Worm (Caenorhabditis elegans) whole organism, young adult: ENCODE measurements around the gene F53H1.3.
A peak's percentile ranks its signal among the peaks of the same experiment; 100 is the strongest.

Experiments
- B0019.2 ChIP-seq: fragments of 200-800 bp; sonication (Bioruptor generic); conservative IDR thresholded peaks from 2 replicates; pipeline ENCODE4 v1.3.6; 2022; ENCODE audit warnings: missing genetic modification reagents, missing genetic modification characterization, missing compliant biosample characterization
- B0261.1 ChIP-seq: sonication (generic microtip); optimal IDR thresholded peaks from 2 replicates; lab custom pipeline; 2016; ENCODE audit warnings: mild to moderate bottlenecking, missing genetic modification characterization, moderate library complexity, missing compliant biosample characterization
- D2030.7 ChIP-seq: fragments of 200-800 bp; sonication (Bioruptor generic); IDR thresholded peaks from 2 replicates; pipeline ENCODE4 v1.3.6; 2022; ENCODE audit warnings: missing genetic modification reagents, missing genetic modification characterization, missing compliant biosample characterization
- F10E7.11 ChIP-seq: sonication (generic microtip); optimal IDR thresholded peaks from 2 replicates; lab custom pipeline; 2017; ENCODE audit warnings: mild to moderate bottlenecking, missing genetic modification characterization, moderate library complexity, missing compliant biosample characterization
- F22D6.2 ChIP-seq: sonication (generic microtip); optimal IDR thresholded peaks from 2 replicates; lab custom pipeline; 2016; ENCODE audit warnings: mild to moderate bottlenecking, missing genetic modification characterization, missing compliant biosample characterization
- F37B4.10 ChIP-seq: fragments of 200-800 bp; sonication (Bioruptor generic); IDR thresholded peaks from 2 replicates; pipeline ENCODE4 v1.3.6; 2022; ENCODE audit warnings: missing genetic modification characterization, missing compliant biosample characterization
- K12H6.12 ChIP-seq: fragments of 200-800 bp; sonication (Bioruptor generic); optimal IDR thresholded peaks from 2 replicates; lab custom pipeline; 2018; ENCODE audit warnings: mild to moderate bottlenecking, missing genetic modification characterization, missing compliant biosample characterization
- Y56A3A.18 ChIP-seq: fragments of 200-800 bp; sonication (Bioruptor generic); IDR thresholded peaks from 2 replicates; pipeline ENCODE4 v1.3.6; 2022; ENCODE audit warnings: missing genetic modification reagents, missing genetic modification characterization, missing compliant biosample characterization
- Y95B8A.8 ChIP-seq: fragments of 200-800 bp; sonication (Bioruptor generic); IDR thresholded peaks from 2 replicates; pipeline ENCODE4 v1.3.6; 2022; ENCODE audit warnings: missing genetic modification reagents, missing genetic modification characterization, missing compliant biosample characterization
- atf-7 ChIP-seq: sonication (generic microtip); optimal IDR thresholded peaks from 2 replicates; lab custom pipeline; 2017; ENCODE audit warnings: mild to moderate bottlenecking, missing genetic modification characterization, missing compliant biosample characterization
- ccch-3 ChIP-seq: fragments of 200-800 bp; sonication (Bioruptor generic); optimal IDR thresholded peaks from 2 replicates; lab custom pipeline; 2018; ENCODE audit warnings: mild to moderate bottlenecking, missing genetic modification characterization, missing compliant biosample characterization
- cebp-1 ChIP-seq, 2 experiments: fragments of 200-800 bp in 1 of 2; sonication (Bioruptor generic) in 1 of 2; sonication (generic microtip) in 1 of 2; IDR thresholded peaks in 1 of 2; optimal IDR thresholded peaks in 1 of 2; 2 replicates each; pipeline versions ENCODE4 v1.3.6 to Lab custom; 2017 to 2022; ENCODE audit warnings: missing compliant biosample characterization in 2 of 2, missing genetic modification characterization in 2 of 2, mild to moderate bottlenecking in 1 of 2, missing genetic modification reagents in 1 of 2, moderate library complexity in 1 of 2
- ceh-27 ChIP-seq: fragments of 200-800 bp; sonication (Bioruptor generic); optimal IDR thresholded peaks from 2 replicates; lab custom pipeline; 2018; ENCODE audit warnings: mild to moderate bottlenecking, missing genetic modification characterization, moderate library complexity, missing compliant biosample characterization
- ceh-91 ChIP-seq: fragments of 200-800 bp; sonication (Bioruptor generic); IDR thresholded peaks from 2 replicates; pipeline ENCODE4 v1.3.6; 2022; ENCODE audit warnings: missing genetic modification reagents, missing genetic modification characterization, missing compliant biosample characterization
- dpl-1 ChIP-seq: fragments of 150-350 bp; optimal IDR thresholded peaks from 2 replicates; lab custom pipeline; 2014; ENCODE audit warnings: missing biosample characterization, missing genetic modification reagents, missing genetic modification characterization
- egrh-3 ChIP-seq: fragments of 200-800 bp; sonication (Bioruptor generic); IDR thresholded peaks from 2 replicates; pipeline ENCODE4 v1.3.6; 2022; ENCODE audit warnings: missing genetic modification reagents, missing genetic modification characterization, missing compliant biosample characterization
- him-1 ChIP-seq: sonication (generic microtip); optimal IDR thresholded peaks from 2 replicates; lab custom pipeline; 2016; ENCODE audit warnings: missing genotype, missing genetic modification reagents, missing genetic modification characterization, missing compliant biosample characterization
- hmg-1.2 ChIP-seq: fragments of 200-800 bp; sonication (Bioruptor generic); IDR thresholded peaks from 2 replicates; pipeline ENCODE4 v1.3.6; 2022; ENCODE audit warnings: missing genetic modification reagents, missing genetic modification characterization, missing compliant biosample characterization
- hsf-1 ChIP-seq: fragments of 200-800 bp; sonication (Bioruptor generic); IDR thresholded peaks from 2 replicates; pipeline ENCODE4 v1.3.6; 2022; ENCODE audit warnings: missing genetic modification reagents, missing genetic modification characterization, missing compliant biosample characterization
- let-607 ChIP-seq, 2 experiments: fragments of 200-800 bp in 1 of 2; sonication (Bioruptor generic) in 1 of 2; sonication (generic microtip) in 1 of 2; optimal IDR thresholded peaks; 2 replicates each; lab custom pipeline; 2016 to 2018; ENCODE audit warnings: mild to moderate bottlenecking in 2 of 2, missing compliant biosample characterization in 2 of 2, missing genetic modification characterization in 2 of 2, moderate library complexity in 2 of 2, missing genotype in 1 of 2
- lsl-1 ChIP-seq: fragments of 200-800 bp; sonication (Bioruptor generic); optimal IDR thresholded peaks from 2 replicates; lab custom pipeline; 2018; ENCODE audit warnings: mild to moderate bottlenecking, missing genetic modification characterization, moderate library complexity, missing compliant biosample characterization
- lsy-27 ChIP-seq: sonication (generic microtip); optimal IDR thresholded peaks from 2 replicates; lab custom pipeline; 2017; ENCODE audit warnings: missing genetic modification characterization, mild to moderate bottlenecking, missing compliant biosample characterization, antibody characterized with exemption, missing genotype, borderline replicate concordance; ENCODE audit not compliant: insufficient read depth
- nfya-2 ChIP-seq: fragments of 200-800 bp; sonication (Bioruptor generic); IDR thresholded peaks from 2 replicates; pipeline ENCODE4 v1.3.6; 2022; ENCODE audit warnings: missing genetic modification reagents, missing genetic modification characterization, missing compliant biosample characterization
- nhr-120 ChIP-seq: fragments of 200-800 bp; sonication (Bioruptor generic); IDR thresholded peaks from 2 replicates; pipeline ENCODE4 v1.3.6; 2022; ENCODE audit warnings: missing genetic modification characterization, missing compliant biosample characterization
- pbrm-1 ChIP-seq: fragments of 200-800 bp; sonication (Bioruptor generic); IDR thresholded peaks from 2 replicates; pipeline ENCODE4 v1.3.6; 2022; ENCODE audit warnings: missing genetic modification reagents, missing genetic modification characterization, missing compliant biosample characterization
- rpc-1 ChIP-seq, 2 experiments: fragments of 150-350 bp in 1 of 2; sonication (generic microtip) in 1 of 2; optimal IDR thresholded peaks; 2 replicates each; lab custom pipeline; 2014 to 2018; ENCODE audit warnings: missing biosample characterization in 1 of 2, missing genetic modification characterization in 1 of 2, missing genetic modification reagents in 1 of 2, missing genotype in 1 of 2
- snpc-1.3 ChIP-seq: sonication (generic microtip); optimal IDR thresholded peaks from 2 replicates; lab custom pipeline; 2017; ENCODE audit warnings: missing genetic modification characterization, mild to moderate bottlenecking, missing compliant biosample characterization, antibody characterized with exemption, moderate library complexity, missing genotype, missing genetic modification reagents; ENCODE audit not compliant: insufficient read depth
- tbp1 ChIP-seq: fragments of 200-800 bp; sonication (Bioruptor generic); optimal IDR thresholded peaks from 2 replicates; lab custom pipeline; 2018; ENCODE audit warnings: mild to moderate bottlenecking, missing genetic modification characterization, missing compliant biosample characterization
- unc-62 ChIP-seq: fragments of 150-350 bp; optimal IDR thresholded peaks from 2 replicates; lab custom pipeline; 2014; ENCODE audit warnings: missing biosample characterization, missing genetic modification reagents, missing genetic modification characterization
- zfh-2 ChIP-seq: fragments of 200-800 bp; sonication (Bioruptor generic); conservative IDR thresholded peaks from 2 replicates; pipeline ENCODE4 v1.3.6; 2022; ENCODE audit warnings: missing genetic modification reagents, missing genetic modification characterization, missing compliant biosample characterization
- ztf-18 ChIP-seq: sonication (generic microtip); optimal IDR thresholded peaks from 2 replicates; lab custom pipeline; 2016; ENCODE audit warnings: missing genotype, mild to moderate bottlenecking, missing genetic modification characterization, missing compliant biosample characterization
- ztf-28 ChIP-seq: fragments of 200-800 bp; sonication (Bioruptor generic); IDR thresholded peaks from 2 replicates; pipeline ENCODE4 v1.3.6; 2022; ENCODE audit warnings: missing genetic modification reagents, missing genetic modification characterization, missing compliant biosample characterization

The F53H1.3 gene

ce11 chrIV:1358109-1358508, 29.1 kb downstream of the F53H1.3 start (continued):
- TF ChIP-seq unc-62 (GFP tag; lab: Kevin White, UChicago): no peak
- TF ChIP-seq ztf-28 (GFP tag; lab: Robert Waterston, UW): 0 out of 2 replicates have a peak, but pooled peaks have one; percentile 23
- TF ChIP-seq ceh-91 (GFP tag; lab: Robert Waterston, UW): 0 out of 2 replicates have a peak, but pooled peaks have one; percentile 10

- no peak for TF ChIP-seq hsf-1 (GFP tag; lab: Robert Waterston, UW)
- TF ChIP-seq ccch-3 (GFP tag; lab: Kevin White, UChicago): no peak
- no peak for TF ChIP-seq ztf-18 (tag; lab: Kevin White, UChicago)
- no peak for TF ChIP-seq D2030.7
- TF ChIP-seq F22D6.2 (tag; lab: Kevin White, UChicago): no peak
- no peak for TF ChIP-seq K12H6.12 (tag; lab: Kevin White, UChicago)
- no peak for TF ChIP-seq atf-7 (tag; lab: Kevin White, UChicago)
- no peak for TF ChIP-seq snpc-1.3 (tag; lab: Kevin White, UChicago)
- no peak for TF ChIP-seq F10E7.11
- TF ChIP-seq lsl-1 (GFP tag; lab: Kevin White, UChicago): no peak
- no peak for TF ChIP-seq ceh-91 (GFP tag; lab: Robert Waterston, UW)
- TF ChIP-seq nhr-120 (GFP tag; lab: Robert Waterston, UW): no peak
- no peak for TF ChIP-seq dpl-1 (GFP tag; lab: Kevin White, UChicago)
- no peak for TF ChIP-seq F37B4.10 (GFP tag; lab: Robert Waterston, UW)
- no peak for TF ChIP-seq nfya-2 (GFP tag; lab: Robert Waterston, UW)
- no peak for TF ChIP-seq lsy-27
- TF ChIP-seq, all 124 proteins: peak for 0
Observed at ce11 chrIV:1359125-1359524, 30.2 kb downstream of the F53H1.3 start, which contains the start of gene col-105. TSS of gene col-105 (minus strand) at chrIV:1359225.

ce11 chrIV:1361616-1362228, 32.8 kb downstream of the F53H1.3 start:
- TF ChIP-seq zfh-2 (GFP tag; lab: Robert Waterston, UW): peak; percentile 82
- no peak for TF ChIP-seq B0261.1 (tag; lab: Kevin White, UChicago)
- TF ChIP-seq ceh-27 (GFP tag; lab: Kevin White, UChicago): no peak
- TF ChIP-seq egrh-3: peak; percentile 21; the same call in 1 of the 2 replicates
- TF ChIP-seq hmg-1.2 (GFP tag; lab: Robert Waterston, UW): peak; percentile 23; the same call in 1 of the 2 replicates

- TF ChIP-seq B0261.1 (tag; lab: Kevin White, UChicago): peak; percentile 31
- no peak for TF ChIP-seq B0019.2 (GFP tag; lab: Robert Waterston, UW)
- TF ChIP-seq rpc-1 (optimal IDR thresholded peaks at IDR 0.05; lab: Kevin White, UChicago): peak; percentile 37
- peak; percentile 61 for TF ChIP-seq rpc-1 (tag; optimal IDR thresholded peaks at IDR 0.05; lab: Kevin White, UChicago)
- TF ChIP-seq tbp1 (GFP tag; lab: Kevin White, UChicago): peak; percentile 65
Observed at ce11 chrIV:1365771-1366170, 36.8 kb downstream of the F53H1.3 start.

- no peak for TF ChIP-seq snpc-1.3 (tag; lab: Kevin White, UChicago)
- no peak for TF ChIP-seq him-1 (tag; lab: Kevin White, UChicago)
- TF ChIP-seq atf-7 (tag; lab: Kevin White, UChicago): no peak
- TF ChIP-seq let-607 (tag; optimal IDR thresholded peaks at IDR 0.05; lab: Kevin White, UChicago): no peak
- TF ChIP-seq Y95B8A.8 (GFP tag; lab: Robert Waterston, UW): no peak
- TF ChIP-seq Y56A3A.18 (GFP tag; lab: Robert Waterston, UW): no peak
- no peak for TF ChIP-seq pbrm-1 (GFP tag; lab: Robert Waterston, UW)
- no peak for TF ChIP-seq cebp-1 (GFP tag; IDR thresholded peaks at IDR 0.05; lab: Robert Waterston, UW)
- no peak for TF ChIP-seq cebp-1 (tag; optimal IDR thresholded peaks at IDR 0.05; lab: Kevin White, UChicago)
Observed at ce11 chrIV:1367041-1367440, 38.1 kb downstream of the F53H1.3 start.
